Worm (Caenorhabditis elegans): ENCODE measurements around the gene acdh-10.

The acdh-10 gene

ce11 chrX:17230108-17230507 is 15.4 kb upstream of the acdh-10 start, which contains the start of gene T25G12.6:
T25G12.6 (minus strand) TSS chrX:17230208.
- TF ChIP-seq ztf-11 (tag; optimal IDR thresholded peaks at IDR 0.05) (no peak), ama-1 (optimal IDR thresholded peaks at IDR 0.05) (no peak), unc-62 (GFP tag; optimal IDR thresholded peaks at IDR 0.05) (no peak), jun-1 (tag; optimal IDR thresholded peaks at IDR 0.05) (no peak), egl-27 (tag; optimal IDR thresholded peaks at IDR 0.05) (no peak)

DNA sequence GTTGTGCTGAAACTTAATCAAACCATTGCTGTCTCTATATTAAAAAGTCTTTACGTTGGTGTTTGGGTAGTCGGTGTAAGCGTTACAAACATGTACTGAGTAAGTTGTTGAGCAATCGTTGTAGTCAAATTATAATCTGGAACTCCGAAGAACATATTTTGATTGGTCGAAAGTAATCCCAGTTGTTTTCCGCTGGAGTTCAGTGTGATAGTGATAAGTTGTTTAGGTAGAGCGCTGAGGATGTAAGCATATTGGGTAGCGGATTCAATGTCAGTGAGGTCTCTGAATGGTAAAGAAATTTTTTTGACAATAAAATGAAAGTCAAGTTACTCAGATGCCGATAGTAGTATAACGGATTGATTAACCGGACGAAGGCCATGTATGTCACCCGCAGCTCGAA is 12.7 kb upstream of the acdh-10 start:
- no peak for TF ChIP-seq lir-3 (tag; optimal IDR thresholded peaks at IDR 0.05; ENCODE audit: poor library complexity)
- no peak for TF ChIP-seq rnt-1 (tag; optimal IDR thresholded peaks at IDR 0.05)
- TF ChIP-seq C04F5.9 (tag; optimal IDR thresholded peaks at IDR 0.05) = no peak
- no peak for TF ChIP-seq ceh-88 (GFP tag; IDR thresholded peaks at IDR 0.05)
- no peak for TF ChIP-seq lin-39 (tag; optimal IDR thresholded peaks at IDR 0.05)
- TF ChIP-seq skn-1 (tag; optimal IDR thresholded peaks at IDR 0.05) = no peak
- TF ChIP-seq lin-13 (GFP tag; optimal IDR thresholded peaks at IDR 0.05) = no peak
- no peak for TF ChIP-seq nhr-19 (GFP tag; conservative IDR thresholded peaks at IDR 0.05)
- TF ChIP-seq nhr-90 (tag; optimal IDR thresholded peaks at IDR 0.05; ENCODE audit: poor library complexity) = no peak
- TF ChIP-seq snu-23 (GFP tag; optimal IDR thresholded peaks at IDR 0.05) = no peak
- no peak for TF ChIP-seq fos-1 (tag; optimal IDR thresholded peaks at IDR 0.05)

DNA sequence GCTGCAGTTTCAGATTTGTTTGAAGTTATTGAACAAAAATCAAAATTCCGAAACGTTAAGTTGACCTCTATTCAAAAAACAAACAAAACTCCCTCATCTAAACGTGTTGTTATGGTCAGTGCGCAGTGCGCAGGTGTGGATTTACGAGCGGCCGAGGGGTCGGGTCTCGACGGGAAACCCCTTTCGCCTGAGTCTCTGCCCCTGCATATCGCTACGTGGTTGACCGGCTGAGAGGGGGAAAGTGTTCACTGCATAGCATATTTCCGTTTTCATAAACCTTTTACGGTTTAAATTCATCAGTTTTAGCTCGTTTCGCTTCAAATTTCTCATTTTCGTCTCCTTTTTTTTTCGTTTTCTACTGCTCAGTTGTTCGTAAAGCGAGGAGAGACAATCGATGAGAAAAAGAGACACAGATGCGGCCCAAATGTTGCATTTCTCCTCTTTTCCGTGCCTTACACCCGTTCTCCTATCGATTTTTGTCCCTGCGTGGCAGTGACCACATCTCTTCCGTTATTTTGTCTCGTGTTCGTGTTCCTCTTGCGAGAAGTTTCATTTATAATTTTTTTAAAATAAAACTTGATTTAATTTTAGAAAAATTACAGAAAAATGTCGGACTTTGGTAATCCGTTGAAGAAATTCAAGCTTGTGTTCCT is 7.3 kb upstream of the acdh-10 start, which contains the start of gene rab-6.2:
Gene rab-6.2, plus strand, starts transcription at position 603 of the 653 bp plus-strand sequence.
- TF ChIP-seq nhr-85 (tag) (peak; percentile 38), snu-23 (GFP tag; optimal IDR thresholded peaks at IDR 0.05) (peak; percentile 6), sup-37 (GFP tag; optimal IDR thresholded peaks at IDR 0.05) (no peak), blmp-1 (tag; optimal IDR thresholded peaks at IDR 0.05) (peak; percentile 64), lin-14 (GFP tag; optimal IDR thresholded peaks at IDR 0.05) (peak; percentile 61), pag-3 (tag; optimal IDR thresholded peaks at IDR 0.05; ENCODE audit: borderline replicate concordance, insufficient read depth) (no peak), fos-1 (tag; optimal IDR thresholded peaks at IDR 0.05) (no peak)

ce11 chrX:17217050-17217813 is 2.5 kb upstream of the acdh-10 start, which contains the start of gene acdh-7:
acdh-7 (minus strand) TSS chrX:17217105.
- TF ChIP-seq nhr-76 (tag; optimal IDR thresholded peaks at IDR 0.05) (no peak), C34B4.2 (tag; optimal IDR thresholded peaks at IDR 0.05) (no peak), lin-14 (GFP tag; optimal IDR thresholded peaks at IDR 0.05) (peak; percentile 26), hlh-4 (tag; optimal IDR thresholded peaks at IDR 0.05) (no peak), nhr-11 (tag; optimal IDR thresholded peaks at IDR 0.05) (no peak), blmp-1 (tag; optimal IDR thresholded peaks at IDR 0.05) (peak; percentile 66), lsy-2 (tag; optimal IDR thresholded peaks at IDR 0.05) (no peak), nhr-237 (tag; optimal IDR thresholded peaks at IDR 0.05) (no peak), nhr-19 (GFP tag; conservative IDR thresholded peaks at IDR 0.05) (no peak), sox-4 (tag; optimal IDR thresholded peaks at IDR 0.05) (no peak), elt-3 (tag; optimal IDR thresholded peaks at IDR 0.05) (peak in 2 of 6 experiments; percentile 3 to 69), elt-2 (tag; optimal IDR thresholded peaks at IDR 0.05) (peak; percentile 24), nhr-20 (tag; optimal IDR thresholded peaks at IDR 0.05) (peak; percentile 12), nhr-71 (tag; optimal IDR thresholded peaks at IDR 0.05) (peak; percentile 21), tbx-2 (tag; optimal IDR thresholded peaks at IDR 0.05) (no peak), alr-1 (tag; optimal IDR thresholded peaks at IDR 0.05; ENCODE audit: borderline replicate concordance) (no peak), ztf-4 (tag; optimal IDR thresholded peaks at IDR 0.05) (no peak), F16B12.6 (tag; optimal IDR thresholded peaks at IDR 0.05) (no peak), nhr-28 (tag; optimal IDR thresholded peaks at IDR 0.05) (no peak), rnt-1 (tag; optimal IDR thresholded peaks at IDR 0.05) (peak; percentile 42)
